Worm (Caenorhabditis elegans) whole organism, mixed stage, embryonic: ENCODE data around the gene bud-13.

Source experiments
- M03D4.4 ChIP-seq: sonication (generic microtip); optimal IDR thresholded peaks from 2 replicates; lab custom pipeline; 2017; ENCODE audit warnings: mild to moderate bottlenecking, missing genetic modification characterization, missing compliant biosample characterization
- bed-3 ChIP-seq: fragments of 200-800 bp; sonication (Bioruptor generic); optimal IDR thresholded peaks from 3 replicates; lab custom pipeline; 2018; ENCODE audit warnings: mild to moderate bottlenecking, missing genetic modification characterization, moderate library complexity, missing compliant biosample characterization
- blmp-1 ChIP-seq: fragments of 150-350 bp; optimal IDR thresholded peaks from 2 replicates; lab custom pipeline; 2014; ENCODE audit warnings: missing biosample characterization, missing genetic modification characterization
- ceh-39 ChIP-seq: fragments of 150-350 bp; optimal IDR thresholded peaks from 2 replicates; lab custom pipeline; 2014; ENCODE audit warnings: missing biosample characterization, missing genetic modification characterization
- ceh-43 ChIP-seq: fragments of 200-800 bp; sonication (Bioruptor generic); optimal IDR thresholded peaks from 2 replicates; lab custom pipeline; 2018; ENCODE audit warnings: mild to moderate bottlenecking, missing genetic modification characterization, moderate library complexity, missing compliant biosample characterization
- ceh-83 ChIP-seq: fragments of 200-800 bp; sonication (Bioruptor generic); optimal IDR thresholded peaks from 2 replicates; lab custom pipeline; 2018; ENCODE audit warnings: mild to moderate bottlenecking, missing genetic modification characterization, missing compliant biosample characterization
- ces-1 ChIP-seq: fragments of 150-350 bp; optimal IDR thresholded peaks from 2 replicates; lab custom pipeline; 2014; ENCODE audit warnings: missing biosample characterization, missing genetic modification reagents, missing genetic modification characterization
- cnd-1 ChIP-seq: fragments of 200-800 bp; sonication (Bioruptor generic); optimal IDR thresholded peaks from 2 replicates; lab custom pipeline; 2018; ENCODE audit warnings: mild to moderate bottlenecking, missing genetic modification characterization, missing compliant biosample characterization
- elt-1 ChIP-seq: sonication (generic microtip); optimal IDR thresholded peaks from 2 replicates; lab custom pipeline; 2017; ENCODE audit warnings: missing genetic modification characterization, mild to moderate bottlenecking, missing compliant biosample characterization, antibody characterized with exemption, moderate library complexity, borderline replicate concordance; ENCODE audit not compliant: insufficient read depth
- elt-3 ChIP-seq: fragments of 150-350 bp; optimal IDR thresholded peaks from 2 replicates; lab custom pipeline; 2014; ENCODE audit warnings: missing biosample characterization, missing genetic modification characterization
- flh-1 ChIP-seq: fragments of 200-800 bp; sonication (Bioruptor generic); optimal IDR thresholded peaks from 2 replicates; lab custom pipeline; 2018; ENCODE audit warnings: mild to moderate bottlenecking, missing genetic modification characterization, moderate library complexity, missing compliant biosample characterization
- ham-2 ChIP-seq: fragments of 200-800 bp; sonication (Bioruptor generic); optimal IDR thresholded peaks from 2 replicates; lab custom pipeline; 2018; ENCODE audit warnings: mild to moderate bottlenecking, missing genetic modification characterization, missing compliant biosample characterization
- hlh-1 ChIP-seq: fragments of 150-350 bp; optimal IDR thresholded peaks from 2 replicates; lab custom pipeline; 2014; ENCODE audit warnings: missing biosample characterization, missing genetic modification reagents, missing genetic modification characterization
- lin-13 ChIP-seq: fragments of 150-350 bp; optimal IDR thresholded peaks from 2 replicates; lab custom pipeline; 2014; ENCODE audit warnings: missing biosample characterization, missing genetic modification characterization
- lin-32 ChIP-seq: fragments of 200-800 bp; sonication (Bioruptor generic); optimal IDR thresholded peaks from 2 replicates; lab custom pipeline; 2018; ENCODE audit warnings: mild to moderate bottlenecking, missing genetic modification characterization, missing compliant biosample characterization
- lsy-2 ChIP-seq: fragments of 150-350 bp; optimal IDR thresholded peaks from 2 replicates; lab custom pipeline; 2014; ENCODE audit warnings: missing biosample characterization, missing genetic modification characterization
- mab-5 ChIP-seq: fragments of 150-350 bp; optimal IDR thresholded peaks from 2 replicates; lab custom pipeline; 2014; ENCODE audit warnings: missing biosample characterization, missing genetic modification characterization
- mep-1 ChIP-seq: fragments of 150-350 bp; optimal IDR thresholded peaks from 2 replicates; lab custom pipeline; 2017; ENCODE audit warnings: missing biosample characterization, missing genetic modification reagents, missing genetic modification characterization, inconsistent platforms
- mls-2 ChIP-seq: sonication (generic microtip); optimal IDR thresholded peaks from 2 replicates; lab custom pipeline; 2016; ENCODE audit warnings: mild to moderate bottlenecking, missing genetic modification characterization, moderate library complexity, missing compliant biosample characterization
- nhr-12 ChIP-seq: fragments of 150-350 bp; optimal IDR thresholded peaks from 2 replicates; lab custom pipeline; 2014; ENCODE audit warnings: missing biosample characterization, missing genetic modification characterization
- nhr-2 ChIP-seq: fragments of 150-350 bp; optimal IDR thresholded peaks from 2 replicates; lab custom pipeline; 2014; ENCODE audit warnings: missing biosample characterization, missing genetic modification characterization
- nhr-28 ChIP-seq: fragments of 150-350 bp; optimal IDR thresholded peaks from 2 replicates; lab custom pipeline; 2014; ENCODE audit warnings: missing biosample characterization, missing genetic modification characterization
- nhr-76 ChIP-seq: sonication (generic microtip); optimal IDR thresholded peaks from 2 replicates; lab custom pipeline; 2017; ENCODE audit warnings: missing biosample characterization, missing genetic modification characterization
- sem-2 ChIP-seq: fragments of 200-800 bp; sonication (Bioruptor generic); optimal IDR thresholded peaks from 2 replicates; lab custom pipeline; 2018; ENCODE audit warnings: mild to moderate bottlenecking, missing genetic modification characterization, missing compliant biosample characterization
- snpc-4 ChIP-seq: fragments of 150-350 bp; optimal IDR thresholded peaks from 2 replicates; lab custom pipeline; 2014; ENCODE audit warnings: missing biosample characterization, missing genetic modification characterization
- sptf-1 ChIP-seq: sonication (generic microtip); optimal IDR thresholded peaks from 2 replicates; lab custom pipeline; 2017; ENCODE audit warnings: mild to moderate bottlenecking, missing genetic modification characterization, moderate library complexity, missing compliant biosample characterization
- tbx-8 ChIP-seq: fragments of 200-800 bp; sonication (Bioruptor generic); optimal IDR thresholded peaks from 2 replicates; lab custom pipeline; 2018; ENCODE audit warnings: mild to moderate bottlenecking, missing genetic modification characterization, moderate library complexity, missing compliant biosample characterization
- unc-120 ChIP-seq: sonication (generic microtip); optimal IDR thresholded peaks from 2 replicates; lab custom pipeline; 2017; ENCODE audit warnings: missing genetic modification characterization, missing compliant biosample characterization; ENCODE audit not compliant: poor library complexity, severe bottlenecking
- unc-39 ChIP-seq: fragments of 150-350 bp; optimal IDR thresholded peaks from 2 replicates; lab custom pipeline; 2014; ENCODE audit warnings: missing biosample characterization, missing genetic modification characterization
- unc-62 ChIP-seq: fragments of 150-350 bp; optimal IDR thresholded peaks from 2 replicates; lab custom pipeline; 2014; ENCODE audit warnings: missing biosample characterization, missing genetic modification reagents, missing genetic modification characterization
- zip-8 ChIP-seq: fragments of 150-350 bp; optimal IDR thresholded peaks from 2 replicates; lab custom pipeline; 2014; ENCODE audit warnings: missing biosample characterization, missing genetic modification characterization
- ztf-11 ChIP-seq: fragments of 150-350 bp; optimal IDR thresholded peaks from 2 replicates; lab custom pipeline; 2014; ENCODE audit warnings: missing biosample characterization, missing genetic modification characterization

The bud-13 gene

DNA sequence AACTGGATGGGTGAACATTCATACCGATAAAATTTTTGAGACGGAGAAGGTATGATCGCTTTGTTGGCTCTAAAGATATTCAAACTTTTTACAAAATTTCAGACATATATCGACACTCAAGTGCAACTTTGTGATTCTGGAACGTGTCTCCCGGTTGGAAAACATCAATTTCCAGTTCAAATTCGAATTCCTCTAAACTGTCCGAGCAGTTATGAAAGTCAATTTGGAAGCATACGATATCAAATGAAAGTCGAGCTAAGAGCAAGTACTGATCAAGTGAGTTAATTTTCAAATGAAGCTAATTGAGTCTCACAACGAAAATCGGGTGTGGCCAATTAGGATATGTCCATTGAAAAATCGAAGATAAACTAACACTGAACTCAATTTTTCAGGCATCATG is 33.1 kb downstream of the bud-13 start:
- TF ChIP-seq nhr-2 (tag; lab: Kevin White, UChicago) (no peak), mep-1 (tag; lab: Kevin White, UChicago) (no peak), unc-120 (no peak), ztf-11 (tag; lab: Kevin White, UChicago) (no peak), unc-39 (tag; lab: Kevin White, UChicago) (no peak), nhr-12 (no peak)

DNA sequence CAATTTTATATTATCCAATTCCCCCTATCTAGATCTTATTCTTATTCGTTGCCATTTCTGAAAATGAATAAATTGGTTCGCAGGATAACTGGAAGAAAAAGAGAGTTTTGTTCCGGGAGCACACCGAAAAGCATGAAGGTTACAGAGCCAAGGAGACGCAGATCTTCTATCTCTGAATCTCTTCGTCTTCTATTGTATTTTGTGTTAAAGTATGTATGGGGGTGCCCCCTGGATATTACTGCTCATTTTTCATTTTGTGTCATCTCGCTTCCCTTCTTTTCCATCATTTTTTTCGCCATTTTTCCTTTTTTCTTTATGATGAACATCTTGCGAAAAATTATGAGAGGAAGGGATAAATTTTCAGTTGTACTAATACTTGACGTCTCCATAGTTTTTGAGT is 33.8 kb downstream of the bud-13 start:
- TF ChIP-seq tbx-8 (GFP tag; lab: Kevin White, UChicago) (no peak), M03D4.4 (tag; lab: Kevin White, UChicago) (no peak), flh-1 (no peak), lsy-2 (tag; lab: Kevin White, UChicago) (no peak), blmp-1 (tag; lab: Kevin White, UChicago) (no peak), elt-1 (tag; lab: Kevin White, UChicago) (no peak), lin-32 (GFP tag; lab: Kevin White, UChicago) (no peak)

DNA sequence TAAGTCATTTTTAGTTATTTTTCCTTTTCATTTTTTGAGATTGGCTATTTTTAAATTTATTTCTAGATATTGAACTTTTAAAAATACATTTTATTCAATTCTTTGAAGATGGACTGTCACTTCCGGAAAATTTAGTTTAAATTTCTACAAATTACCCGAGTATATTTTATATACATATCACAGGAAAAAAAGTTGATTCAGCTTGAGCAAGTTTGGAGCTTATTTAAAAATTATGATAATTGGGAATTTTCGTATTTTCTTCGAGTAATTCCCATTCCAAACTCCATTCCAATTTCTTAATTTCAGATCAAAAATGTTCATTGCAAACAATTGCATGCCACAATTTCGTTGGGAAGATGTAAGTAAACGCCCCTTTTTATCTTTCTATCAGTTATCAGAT is 37.8 kb downstream of the bud-13 start, which contains the start of gene arrd-15:
arrd-15 (plus strand) TSS at position 301 of the 400 bp plus-strand sequence.
- TF ChIP-seq elt-1 (tag; lab: Kevin White, UChicago) (no peak), nhr-28 (tag; lab: Kevin White, UChicago) (no peak), nhr-76 (tag; lab: Kevin White, UChicago) (no peak), cnd-1 (tag; lab: Kevin White, UChicago) (no peak), mep-1 (tag; lab: Kevin White, UChicago) (no peak), unc-120 (no peak), nhr-12 (no peak)

DNA sequence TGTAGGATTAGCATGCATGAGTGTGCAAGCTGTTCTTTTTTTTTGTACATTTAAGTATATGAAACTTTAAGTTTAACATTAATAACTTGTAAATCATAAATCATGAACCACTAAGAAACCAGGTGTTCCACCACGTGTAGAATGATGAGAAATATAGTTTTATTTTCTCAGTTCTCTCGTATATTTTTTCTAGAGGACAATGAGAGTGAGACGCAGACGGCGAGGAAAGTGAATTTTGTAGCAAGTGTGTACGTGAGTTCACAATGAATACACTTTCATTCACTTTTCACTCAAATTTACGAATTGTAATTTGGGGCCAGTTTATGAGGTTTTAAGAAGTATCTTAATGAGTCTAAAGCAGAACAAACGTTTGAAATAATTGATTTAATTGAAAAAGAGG is 41.0 kb downstream of the bud-13 start:
- TF ChIP-seq mab-5 (tag; lab: Kevin White, UChicago), result peak; percentile 50
- TF ChIP-seq ceh-39 (tag; lab: Kevin White, UChicago), result no peak

DNA sequence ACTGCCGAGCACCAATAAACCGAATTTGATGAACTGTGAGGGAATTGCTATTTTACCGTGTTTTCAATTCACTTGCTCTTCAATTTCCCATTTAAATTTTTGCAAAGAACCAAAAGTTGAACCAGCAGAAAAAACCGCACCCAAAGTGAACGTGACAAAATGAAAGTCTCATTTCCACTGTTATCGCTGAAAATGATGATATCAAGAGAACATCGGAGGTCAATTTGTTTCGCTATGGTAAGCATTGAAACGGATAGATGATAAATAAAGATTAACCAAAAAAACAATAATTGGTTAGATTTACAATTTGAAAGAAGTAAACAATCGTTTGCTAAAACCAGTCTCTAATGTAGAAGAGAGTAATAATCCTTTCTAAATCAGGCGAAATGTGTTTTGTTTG is 42.0 kb downstream of the bud-13 start:
- TF ChIP-seq sptf-1 (tag; lab: Kevin White, UChicago) (no peak), snpc-4 (no peak), lsy-2 (tag; lab: Kevin White, UChicago) (no peak), blmp-1 (tag; lab: Kevin White, UChicago) (no peak), elt-3 (no peak), mep-1 (tag; lab: Kevin White, UChicago) (no peak), ceh-83 (GFP tag; lab: Kevin White, UChicago) (no peak), unc-39 (tag; lab: Kevin White, UChicago) (no peak), ceh-39 (tag; lab: Kevin White, UChicago) (no peak), zip-8 (tag; lab: Kevin White, UChicago) (no peak), cnd-1 (tag; lab: Kevin White, UChicago) (no peak), mls-2 (tag; lab: Kevin White, UChicago) (no peak), unc-120 (no peak), nhr-2 (tag; lab: Kevin White, UChicago) (no peak), nhr-12 (no peak), nhr-76 (tag; lab: Kevin White, UChicago) (no peak), unc-62 (GFP tag; lab: Kevin White, UChicago) (no peak), tbx-8 (GFP tag; lab: Kevin White, UChicago) (no peak), ceh-43 (no peak), lin-13 (tag; lab: Kevin White, UChicago) (no peak)

DNA sequence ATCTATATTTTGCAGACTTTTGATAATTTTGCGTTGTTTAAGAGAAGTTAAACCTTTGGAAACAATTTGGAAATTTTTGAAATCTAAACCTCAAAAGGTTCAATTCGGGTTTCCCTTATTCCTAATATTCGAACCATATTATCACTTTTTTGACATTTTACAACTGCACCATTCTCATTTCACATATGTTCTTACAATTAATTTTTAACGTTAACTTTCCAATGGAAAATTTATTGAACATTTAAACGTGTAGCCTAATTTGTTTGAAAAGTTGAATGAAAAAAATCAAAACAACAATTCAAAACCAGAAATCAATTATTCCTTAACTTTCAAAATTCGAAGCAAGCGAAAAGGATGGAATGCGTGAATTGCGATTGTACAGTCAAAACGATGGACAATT is 43.6 kb downstream of the bud-13 start, which contains the start of gene ZK637.12:
ZK637.12 (plus strand) TSS at position 301 of the 400 bp plus-strand sequence.
- TF ChIP-seq nhr-12, result no peak
- no peak for TF ChIP-seq cnd-1 (tag; lab: Kevin White, UChicago)
- no peak for TF ChIP-seq blmp-1 (tag; lab: Kevin White, UChicago)
- no peak for TF ChIP-seq mep-1 (tag; lab: Kevin White, UChicago)
- TF ChIP-seq bed-3 (GFP tag; lab: Kevin White, UChicago), result no peak
- no peak for TF ChIP-seq ceh-39 (tag; lab: Kevin White, UChicago)
- TF ChIP-seq nhr-28 (tag; lab: Kevin White, UChicago), result no peak
- no peak for TF ChIP-seq mab-5 (tag; lab: Kevin White, UChicago)
- TF ChIP-seq sem-2 (GFP tag; lab: Kevin White, UChicago), result no peak
- TF ChIP-seq unc-62 (GFP tag; lab: Kevin White, UChicago), result no peak
- TF ChIP-seq ham-2 (GFP tag; lab: Kevin White, UChicago), result no peak
- TF ChIP-seq tbx-8 (GFP tag; lab: Kevin White, UChicago), result no peak
- TF ChIP-seq hlh-1 (tag; lab: Kevin White, UChicago), result no peak
- no peak for TF ChIP-seq unc-120
- TF ChIP-seq elt-3, result no peak
- TF ChIP-seq ces-1 (GFP tag; lab: Kevin White, UChicago), result no peak
